Worm (Caenorhabditis elegans) whole organism, midembryonic: ENCODE data around the gene T22G5.3.

Experiments
- T22C8.4 ChIP-seq: fragments of 200-800 bp; sonication (Bioruptor generic); IDR thresholded peaks from 2 replicates; pipeline ENCODE4 v1.3.6; 2022; ENCODE audit warnings: missing genetic modification characterization, missing compliant biosample characterization
- cog-1 ChIP-seq: sonication (generic microtip); optimal IDR thresholded peaks from 2 replicates; lab custom pipeline; 2016; ENCODE audit warnings: missing genetic modification characterization, missing compliant biosample characterization
- flt-1 ChIP-seq: fragments of 200-800 bp; sonication (Bioruptor generic); IDR thresholded peaks from 2 replicates; pipeline ENCODE4 v1.3.6; 2022; ENCODE audit warnings: missing genetic modification characterization, missing compliant biosample characterization
- klf-2 ChIP-seq: fragments of 200-800 bp; sonication (Bioruptor generic); conservative IDR thresholded peaks from 2 replicates; pipeline ENCODE4 v1.3.6; 2022; ENCODE audit warnings: missing genetic modification reagents, missing genetic modification characterization, missing compliant biosample characterization
- med-1 ChIP-seq: sonication (generic microtip); optimal IDR thresholded peaks from 2 replicates; lab custom pipeline; 2017; ENCODE audit warnings: missing genetic modification characterization, mild to moderate bottlenecking, missing compliant biosample characterization, antibody characterized with exemption, missing genetic modification reagents; ENCODE audit not compliant: insufficient read depth
- ref-1 ChIP-seq: fragments of 200-800 bp; sonication (Bioruptor generic); conservative IDR thresholded peaks from 2 replicates; pipeline ENCODE4 v1.3.6; 2022; ENCODE audit warnings: missing genetic modification reagents, missing genetic modification characterization, missing compliant biosample characterization
- tab-1 ChIP-seq: fragments of 200-800 bp; sonication (Bioruptor generic); IDR thresholded peaks from 2 replicates; pipeline ENCODE4 v1.3.6; 2022; ENCODE audit warnings: missing genetic modification characterization, missing compliant biosample characterization
- ztf-23 ChIP-seq: fragments of 200-800 bp; sonication (Bioruptor generic); IDR thresholded peaks from 2 replicates; pipeline ENCODE4 v1.3.6; 2022; ENCODE audit warnings: missing genetic modification reagents, missing genetic modification characterization, missing compliant biosample characterization
- ztf-29 ChIP-seq: fragments of 200-800 bp; sonication (Bioruptor generic); IDR thresholded peaks from 2 replicates; pipeline ENCODE4 v1.3.6; 2022; ENCODE audit warnings: missing genetic modification reagents, missing genetic modification characterization, missing compliant biosample characterization

Gene T22G5.3

ce11 chrV:13856376-13856775, 24.3 kb upstream of the T22G5.3 start, which contains the start of gene srx-134:
Gene srx-134 (minus strand): TSS chrV:13856476.
- TF ChIP-seq ztf-23 (GFP tag; lab: Robert Waterston, UW): no peak
- TF ChIP-seq klf-2 (GFP tag; lab: Robert Waterston, UW): no peak
- no peak for TF ChIP-seq cog-1 (tag; lab: Kevin White, UChicago)
- TF ChIP-seq T22C8.4 (GFP tag; lab: Robert Waterston, UW): no peak
- no peak for TF ChIP-seq flt-1 (GFP tag; lab: Robert Waterston, UW)
- no peak for TF ChIP-seq tab-1 (GFP tag; lab: Robert Waterston, UW)
- no peak for TF ChIP-seq ztf-29 (GFP tag; lab: Robert Waterston, UW)
- no peak for TF ChIP-seq ref-1
- no peak for TF ChIP-seq med-1 (GFP tag; lab: Kevin White, UChicago)

DNA sequence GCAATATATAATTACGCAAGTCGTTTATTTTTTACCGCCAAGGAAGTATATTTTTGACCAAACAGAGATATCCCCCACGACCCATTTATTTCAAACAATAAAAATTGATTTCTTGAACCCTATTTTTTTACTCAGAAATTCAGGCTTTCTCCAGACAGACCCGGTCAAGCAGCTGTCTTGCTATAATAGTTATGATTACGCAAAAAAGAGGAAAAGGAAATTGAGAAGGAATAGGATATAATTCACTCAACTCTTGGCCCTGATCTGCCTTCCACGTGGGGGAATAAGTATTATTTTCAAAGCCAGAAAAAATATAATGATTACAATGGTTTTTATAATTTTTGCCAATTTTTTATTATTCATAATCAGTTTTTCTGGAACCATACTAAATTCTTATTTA, 23.6 kb upstream of the T22G5.3 start, which contains the start of gene srx-136:
Gene srx-136, plus strand, starts transcription at position 301 of the 400 bp plus-strand sequence.
- TF ChIP-seq klf-2 (GFP tag; lab: Robert Waterston, UW) (no peak), flt-1 (GFP tag; lab: Robert Waterston, UW) (no peak), cog-1 (tag; lab: Kevin White, UChicago) (no peak), ztf-29 (GFP tag; lab: Robert Waterston, UW) (no peak), tab-1 (GFP tag; lab: Robert Waterston, UW) (no peak), ztf-23 (GFP tag; lab: Robert Waterston, UW) (no peak), ref-1 (no peak), T22C8.4 (GFP tag; lab: Robert Waterston, UW) (no peak), med-1 (GFP tag; lab: Kevin White, UChicago) (no peak)

DNA sequence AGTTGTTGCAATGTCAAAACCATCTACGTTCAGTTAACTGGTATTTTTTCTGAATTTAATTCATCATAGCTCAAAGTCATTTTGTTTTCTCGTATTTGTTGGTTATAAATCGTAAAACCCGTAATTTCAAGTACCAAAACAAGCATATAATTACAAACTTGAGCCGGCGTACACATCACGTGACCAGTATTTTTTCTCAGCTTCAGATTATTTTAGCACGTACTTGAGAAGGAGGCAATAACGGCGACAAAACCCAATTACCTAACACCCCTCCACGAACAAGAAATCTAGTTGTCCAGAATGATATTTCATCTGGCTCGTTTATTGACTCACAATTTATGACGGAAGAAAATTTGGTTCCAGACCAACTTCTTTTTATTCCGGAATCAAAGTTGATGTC, 21.8 kb upstream of the T22G5.3 start, which contains the start of gene srx-135:
Gene srx-135, plus strand, starts transcription at position 301 of the 400 bp plus-strand sequence.
- TF ChIP-seq ztf-23 (GFP tag; lab: Robert Waterston, UW) (no peak), ztf-29 (GFP tag; lab: Robert Waterston, UW) (no peak), klf-2 (GFP tag; lab: Robert Waterston, UW) (no peak), flt-1 (GFP tag; lab: Robert Waterston, UW) (no peak), ref-1 (no peak), cog-1 (tag; lab: Kevin White, UChicago) (no peak), T22C8.4 (GFP tag; lab: Robert Waterston, UW) (no peak), tab-1 (GFP tag; lab: Robert Waterston, UW) (no peak), med-1 (GFP tag; lab: Kevin White, UChicago) (no peak)

DNA sequence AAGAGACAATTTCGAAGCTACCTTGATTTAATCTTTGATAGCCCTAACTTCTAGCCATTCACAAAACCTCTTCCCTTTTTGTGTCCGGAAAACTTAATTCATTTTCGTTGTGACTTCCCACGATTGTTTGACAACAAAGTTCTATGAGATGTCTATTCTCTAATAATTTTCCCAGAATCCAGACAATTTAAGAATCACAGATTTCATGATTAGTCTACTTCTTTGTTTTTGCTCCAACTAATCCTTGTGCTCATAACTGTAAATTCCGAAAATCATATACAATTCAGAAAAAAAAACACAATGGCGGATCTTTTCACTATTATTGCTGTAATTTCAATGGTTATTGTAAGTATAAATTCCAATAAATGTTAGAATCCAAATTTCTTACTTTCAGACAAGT, 18.2 kb upstream of the T22G5.3 start, which contains the start of gene srx-137:
Gene srx-137, plus strand, starts transcription at position 301 of the 400 bp plus-strand sequence.
- TF ChIP-seq T22C8.4 (GFP tag; lab: Robert Waterston, UW) (no peak), cog-1 (tag; lab: Kevin White, UChicago) (no peak), flt-1 (GFP tag; lab: Robert Waterston, UW) (no peak), tab-1 (GFP tag; lab: Robert Waterston, UW) (no peak), ztf-29 (GFP tag; lab: Robert Waterston, UW) (no peak), med-1 (GFP tag; lab: Kevin White, UChicago) (no peak), ztf-23 (GFP tag; lab: Robert Waterston, UW) (no peak), klf-2 (GFP tag; lab: Robert Waterston, UW) (no peak), ref-1 (no peak)

- no peak for TF ChIP-seq ref-1
- no peak for TF ChIP-seq ztf-29 (GFP tag; lab: Robert Waterston, UW)
- no peak for TF ChIP-seq ztf-23 (GFP tag; lab: Robert Waterston, UW)
- TF ChIP-seq flt-1 (GFP tag; lab: Robert Waterston, UW): no peak
- no peak for TF ChIP-seq tab-1 (GFP tag; lab: Robert Waterston, UW)
- no peak for TF ChIP-seq klf-2 (GFP tag; lab: Robert Waterston, UW)
- TF ChIP-seq med-1 (GFP tag; lab: Kevin White, UChicago): no peak
- TF ChIP-seq cog-1 (tag; lab: Kevin White, UChicago): no peak
Observed at ce11 chrV:13863700-13864099, 17.0 kb upstream of the T22G5.3 start.

- no peak for TF ChIP-seq klf-2 (GFP tag; lab: Robert Waterston, UW)
- TF ChIP-seq tab-1 (GFP tag; lab: Robert Waterston, UW): no peak
- TF ChIP-seq ref-1: no peak
- no peak for TF ChIP-seq T22C8.4 (GFP tag; lab: Robert Waterston, UW)
- TF ChIP-seq cog-1 (tag; lab: Kevin White, UChicago): no peak
- no peak for TF ChIP-seq ztf-23 (GFP tag; lab: Robert Waterston, UW)
- TF ChIP-seq flt-1 (GFP tag; lab: Robert Waterston, UW): no peak
- TF ChIP-seq med-1 (GFP tag; lab: Kevin White, UChicago): no peak
- no peak for TF ChIP-seq ztf-29 (GFP tag; lab: Robert Waterston, UW)
Observed at ce11 chrV:13866353-13866752, 14.4 kb upstream of the T22G5.3 start, which contains the start of gene nhr-175. Gene nhr-175 (plus strand): TSS chrV:13866691.

- TF ChIP-seq T22C8.4 (GFP tag; lab: Robert Waterston, UW): no peak
Observed at ce11 chrV:13869551-13869950, 11.2 kb upstream of the T22G5.3 start.

DNA sequence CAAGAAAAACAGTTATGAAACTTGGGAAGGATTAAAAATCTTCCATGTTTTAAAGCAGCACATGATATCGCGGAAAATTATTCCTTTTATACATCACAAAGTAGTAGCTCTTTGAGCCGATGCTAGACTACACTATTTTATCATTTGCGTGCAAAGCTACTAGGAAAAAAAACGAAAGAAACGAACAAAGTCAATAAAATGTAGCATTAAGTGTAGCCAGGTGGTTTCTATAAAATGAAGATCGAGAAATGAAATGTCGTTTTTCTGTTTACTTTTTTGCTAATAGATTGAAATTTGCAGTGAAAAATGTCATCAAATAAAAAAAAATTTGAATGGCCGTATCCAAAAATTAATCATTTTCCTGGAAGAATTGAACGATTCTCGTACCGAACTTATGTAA, 7.8 kb upstream of the T22G5.3 start, which contains the start of gene cpt-5:
Gene cpt-5, plus strand, starts transcription at position 301 of the 400 bp plus-strand sequence.
- no peak for TF ChIP-seq cog-1 (tag; lab: Kevin White, UChicago)
- no peak for TF ChIP-seq flt-1 (GFP tag; lab: Robert Waterston, UW)

DNA sequence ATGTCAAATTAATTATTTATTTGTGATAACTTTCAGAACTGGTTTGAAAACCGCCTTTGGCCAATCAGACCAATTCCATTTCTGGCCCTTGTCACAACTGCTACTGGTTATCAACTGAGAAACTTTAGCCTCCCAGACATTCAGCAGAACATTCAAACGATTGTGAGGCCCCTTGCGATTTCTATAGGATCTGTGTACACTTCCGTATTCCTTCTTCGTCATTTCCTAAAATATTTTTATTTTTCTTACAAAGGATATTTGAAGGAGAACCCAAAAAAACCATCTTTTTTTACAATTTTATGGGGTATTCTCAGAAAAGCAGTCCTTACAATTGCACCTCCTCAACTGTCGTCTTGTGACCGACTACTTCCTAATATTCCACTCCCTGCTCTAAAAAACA, 7.4 kb upstream of the T22G5.3 start:
- TF ChIP-seq T22C8.4 (GFP tag; lab: Robert Waterston, UW) (no peak), med-1 (GFP tag; lab: Kevin White, UChicago) (no peak), klf-2 (GFP tag; lab: Robert Waterston, UW) (no peak), ref-1 (no peak), flt-1 (GFP tag; lab: Robert Waterston, UW) (no peak), cog-1 (tag; lab: Kevin White, UChicago) (no peak), tab-1 (GFP tag; lab: Robert Waterston, UW) (no peak), ztf-23 (GFP tag; lab: Robert Waterston, UW) (no peak), ztf-29 (GFP tag; lab: Robert Waterston, UW) (no peak)
